Worm (Caenorhabditis elegans) whole organism, L2 larva: ENCODE data around the gene clec-144.
A peak's percentile ranks its signal among the peaks of the same experiment; 100 is the strongest.

ENCODE experiments used
- alr-1 ChIP-seq: fragments of 150-350 bp; optimal IDR thresholded peaks from 2 replicates; lab custom pipeline; 2014; ENCODE audit warnings: missing biosample characterization, missing genetic modification characterization
- lsy-2 ChIP-seq, 2 experiments: fragments of 150-350 bp in 1 of 2; sonication (generic microtip) in 1 of 2; optimal IDR thresholded peaks; 2 replicates each; lab custom pipeline; 2014 to 2017; ENCODE audit warnings: missing biosample characterization in 2 of 2, missing genetic modification characterization in 2 of 2

clec-144 gene

DNA sequence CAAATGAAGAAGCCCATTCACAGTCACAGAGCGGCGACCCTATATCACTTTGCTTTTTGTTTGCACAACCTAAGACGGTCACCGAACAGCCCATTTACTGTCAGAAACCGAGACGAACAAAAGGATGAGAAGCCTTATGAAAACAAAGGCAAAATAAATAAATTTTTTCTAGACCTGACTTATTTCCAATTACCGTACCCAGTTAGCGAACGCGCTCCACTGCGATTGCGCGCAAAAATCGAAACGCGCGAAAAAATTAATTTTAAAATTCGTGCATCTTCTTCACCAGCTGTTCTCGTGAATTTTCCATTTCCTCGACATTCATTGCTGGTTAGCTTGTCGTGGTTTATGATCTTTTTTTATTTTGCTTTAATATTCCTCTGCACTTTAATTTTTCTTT lies 49.9 kb downstream of the clec-144 start, which contains the start of gene F43G6.16:
Gene F43G6.16 (minus strand): TSS at position 141 of the 400 bp plus-strand sequence.
- TF ChIP-seq alr-1 (tag; lab: Kevin White, UChicago): no peak
- peak in 1 of 2 experiments; percentile 91 for TF ChIP-seq lsy-2 (tag; optimal IDR thresholded peaks at IDR 0.05; lab: Kevin White, UChicago)
- TF ChIP-seq, all 48 proteins: peak for 1
